ENCODE assay signal across 7 worm cellular contexts in the genomic region with DNA sequence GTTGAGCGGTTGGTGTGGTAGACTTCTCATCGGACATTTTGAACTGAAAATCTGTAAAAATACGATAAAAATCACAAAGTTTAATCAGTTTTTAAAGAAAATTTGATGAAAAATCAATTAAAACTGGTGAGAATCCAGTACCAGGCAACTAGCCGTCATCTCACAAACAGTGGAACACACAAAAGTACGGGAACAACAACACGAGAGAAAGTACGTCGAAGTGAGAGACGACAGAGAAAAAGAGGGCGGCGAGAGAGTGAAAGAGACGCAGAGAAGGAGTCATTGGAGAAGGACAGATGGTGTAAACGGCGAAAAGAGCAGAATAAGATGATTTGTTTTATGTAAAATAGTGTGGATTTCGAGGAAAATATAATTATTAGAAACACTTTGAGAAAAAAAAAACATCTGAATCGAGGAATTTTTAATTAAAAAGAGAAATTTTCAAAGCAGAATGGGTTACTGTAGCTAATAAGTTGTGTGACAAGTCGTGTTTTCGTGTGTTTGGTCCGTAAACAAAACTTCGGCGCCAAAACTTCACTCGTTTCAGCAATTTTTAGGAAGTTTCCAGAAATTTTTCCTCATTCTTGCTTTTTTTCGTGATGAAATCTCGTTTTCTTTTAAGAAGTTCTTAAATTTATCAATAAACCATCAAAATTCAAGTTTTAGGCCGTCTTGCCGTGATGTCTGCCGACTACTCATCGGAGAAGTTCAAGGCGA.
TF ChIP-seq lines count a peak whose summit lies in the region.

A gene (minus strand): TSS at position 51 of the 717 bp plus-strand sequence.
A gene (plus strand): TSS at position 667 of the 717 bp plus-strand sequence.

TF ChIP-seq in whole organism, L1 larva, 84 proteins besides CTCF, POLR2A, EP300 and RAD21 (continues in another document):
- TF ChIP-seq lin-14 (GFP tag; optimal IDR thresholded peaks at IDR 0.05; lab: Kevin White, UChicago) (peak; percentile 84), dpl-1 (GFP tag; optimal IDR thresholded peaks at IDR 0.05; lab: Kevin White, UChicago) (peak; percentile 1 to 52 (median 52)), isw-1 (GFP tag; IDR thresholded peaks at IDR 0.05; lab: Robert Waterston, UW) (no peak), mab-9 (GFP tag; IDR thresholded peaks at IDR 0.05; lab: Robert Waterston, UW) (no peak), F16B12.6 (tag; optimal IDR thresholded peaks at IDR 0.05; lab: Kevin White, UChicago) (no peak), dsc-1 (tag; optimal IDR thresholded peaks at IDR 0.05; lab: Kevin White, UChicago) (no peak), snpc-4 (tag; optimal IDR thresholded peaks at IDR 0.05; lab: Kevin White, UChicago) (no peak), C34B4.2 (tag; optimal IDR thresholded peaks at IDR 0.05; lab: Kevin White, UChicago) (no peak), skn-1 (tag; optimal IDR thresholded peaks at IDR 0.05; lab: Kevin White, UChicago) (no peak), unc-30 (tag; optimal IDR thresholded peaks at IDR 0.05; lab: Kevin White, UChicago) (no peak), unc-86 (tag; optimal IDR thresholded peaks at IDR 0.05; lab: Kevin White, UChicago) (no peak), ces-1 (GFP tag; optimal IDR thresholded peaks at IDR 0.05; lab: Kevin White, UChicago) (no peak)

TF ChIP-seq in whole organism, L2 larva, 48 proteins besides CTCF, POLR2A, EP300 and RAD21 (continues in another document):
- TF ChIP-seq alr-1 (tag; optimal IDR thresholded peaks at IDR 0.05; lab: Kevin White, UChicago) (no peak), lsy-2 (tag; optimal IDR thresholded peaks at IDR 0.05; lab: Kevin White, UChicago) (no peak), unc-39 (tag; optimal IDR thresholded peaks at IDR 0.05; lab: Kevin White, UChicago) (no peak), lin-11 (tag; optimal IDR thresholded peaks at IDR 0.05; lab: Kevin White, UChicago) (no peak), lin-39 (tag; optimal IDR thresholded peaks at IDR 0.05; lab: Kevin White, UChicago) (no peak), crh-2 (tag; optimal IDR thresholded peaks at IDR 0.05; lab: Kevin White, UChicago) (peak; percentile 24), egl-27 (tag; optimal IDR thresholded peaks at IDR 0.05; lab: Kevin White, UChicago) (no peak), R02D3.7 (tag; optimal IDR thresholded peaks at IDR 0.05; lab: Kevin White, UChicago) (no peak), mab-5 (tag; optimal IDR thresholded peaks at IDR 0.05; lab: Kevin White, UChicago) (no peak), nhr-23 (tag; optimal IDR thresholded peaks at IDR 0.05; lab: Kevin White, UChicago) (no peak), nhr-10 (tag; optimal IDR thresholded peaks at IDR 0.05; lab: Kevin White, UChicago) (no peak), nhr-12 (tag; optimal IDR thresholded peaks at IDR 0.05; lab: Kevin White, UChicago) (no peak), elt-3 (tag; optimal IDR thresholded peaks at IDR 0.05; lab: Kevin White, UChicago) (no peak)

TF ChIP-seq in whole organism, L3 larva, 47 proteins besides CTCF, POLR2A, EP300 and RAD21:
- TF ChIP-seq nhr-25 (tag; optimal IDR thresholded peaks at IDR 0.05; lab: Kevin White, UChicago): peak; percentile 31
- no peak for TF ChIP-seq fkh-2 (tag; optimal IDR thresholded peaks at IDR 0.05; lab: Kevin White, UChicago)
- TF ChIP-seq pqm-1 (tag; optimal IDR thresholded peaks at IDR 0.05; lab: Kevin White, UChicago): no peak
- no peak for TF ChIP-seq zag-1 (tag; optimal IDR thresholded peaks at IDR 0.05; lab: Kevin White, UChicago)
- no peak for TF ChIP-seq ama-1 (optimal IDR thresholded peaks at IDR 0.05; lab: Kevin White, UChicago)
- TF ChIP-seq egl-5 (tag; optimal IDR thresholded peaks at IDR 0.05; lab: Kevin White, UChicago): peak; percentile 8
- peak; percentile 12 for TF ChIP-seq elt-2 (tag; optimal IDR thresholded peaks at IDR 0.05; lab: Kevin White, UChicago)

TF ChIP-seq in whole organism, L4 larva, 104 proteins besides CTCF, POLR2A, EP300 and RAD21 (continues in another document):
- TF ChIP-seq unc-130 (GFP tag; optimal IDR thresholded peaks at IDR 0.05; lab: Kevin White, UChicago): peak; percentile 65
- TF ChIP-seq nhr-41 (GFP tag; IDR thresholded peaks at IDR 0.05; lab: Robert Waterston, UW): no peak
- TF ChIP-seq dpl-1 (GFP tag; optimal IDR thresholded peaks at IDR 0.05; lab: Kevin White, UChicago): peak; percentile 44
- no peak for TF ChIP-seq gei-8 (GFP tag; optimal IDR thresholded peaks at IDR 0.05; lab: Kevin White, UChicago)
- TF ChIP-seq hmg-1.1 (GFP tag; IDR thresholded peaks at IDR 0.05; lab: Robert Waterston, UW): peak; percentile 34; the same call in 1 of the 2 replicates
- TF ChIP-seq ztf-7 (tag; optimal IDR thresholded peaks at IDR 0.05; lab: Kevin White, UChicago): peak; percentile 21
- no peak for TF ChIP-seq madf-9 (GFP tag; conservative IDR thresholded peaks at IDR 0.05; lab: Robert Waterston, UW)
- TF ChIP-seq snpc-4 (tag; optimal IDR thresholded peaks at IDR 0.05; lab: Kevin White, UChicago): no peak
- TF ChIP-seq pha-4 (GFP tag; IDR thresholded peaks at IDR 0.05; lab: Robert Waterston, UW): no peak
- TF ChIP-seq pha-4 (tag; optimal IDR thresholded peaks at IDR 0.05; lab: Kevin White, UChicago): peak; percentile 19
- TF ChIP-seq daf-16 (GFP tag; optimal IDR thresholded peaks at IDR 0.05; lab: Kevin White, UChicago): no peak
- TF ChIP-seq daf-16 (tag; optimal IDR thresholded peaks at IDR 0.05; lab: Kevin White, UChicago): peak; percentile 87
- 0 out of 2 replicates have a peak, but pooled peaks have one; percentile 61 for TF ChIP-seq snpc-1.2 (GFP tag; IDR thresholded peaks at IDR 0.05; lab: Robert Waterston, UW)

TF ChIP-seq in whole organism, late embryonic, 69 proteins besides CTCF, POLR2A, EP300 and RAD21:
- TF ChIP-seq tbx-2 (tag; optimal IDR thresholded peaks at IDR 0.05; lab: Kevin White, UChicago) (peak; percentile 1), ceh-30 (tag; optimal IDR thresholded peaks at IDR 0.05; lab: Kevin White, UChicago) (no peak), pax-1 (tag; optimal IDR thresholded peaks at IDR 0.05; lab: Kevin White, UChicago) (no peak), madf-2 (tag; optimal IDR thresholded peaks at IDR 0.05; lab: Kevin White, UChicago) (no peak), nfya-1 (tag; optimal IDR thresholded peaks at IDR 0.05; lab: Kevin White, UChicago) (peak; percentile 47), ceh-48 (tag; optimal IDR thresholded peaks at IDR 0.05; lab: Kevin White, UChicago) (peak; percentile 3), unc-42 (tag; optimal IDR thresholded peaks at IDR 0.05; lab: Kevin White, UChicago) (peak; percentile 35), unc-55 (GFP tag; optimal IDR thresholded peaks at IDR 0.05; lab: Kevin White, UChicago) (peak; percentile 36), ceh-31 (tag; optimal IDR thresholded peaks at IDR 0.05; lab: Kevin White, UChicago) (peak; percentile 34), ahr-1 (tag; optimal IDR thresholded peaks at IDR 0.05; lab: Kevin White, UChicago) (no peak), hlh-8 (tag; optimal IDR thresholded peaks at IDR 0.05; lab: Kevin White, UChicago) (peak; percentile 5)

TF ChIP-seq in whole organism, mixed stage, embryonic, 35 proteins besides CTCF, POLR2A, EP300 and RAD21 (continues in another document):
- TF ChIP-seq pha-4 (tag; optimal IDR thresholded peaks at IDR 0.05; lab: Kevin White, UChicago): peak; percentile 8
- no peak for TF ChIP-seq unc-62 (GFP tag; optimal IDR thresholded peaks at IDR 0.05; lab: Kevin White, UChicago)
- TF ChIP-seq ces-1 (GFP tag; optimal IDR thresholded peaks at IDR 0.05; lab: Kevin White, UChicago): no peak
- TF ChIP-seq lin-32 (GFP tag; optimal IDR thresholded peaks at IDR 0.05; lab: Kevin White, UChicago): peak; percentile 69
- TF ChIP-seq unc-39 (tag; optimal IDR thresholded peaks at IDR 0.05; lab: Kevin White, UChicago): no peak
- no peak for TF ChIP-seq tbx-8 (GFP tag; optimal IDR thresholded peaks at IDR 0.05; lab: Kevin White, UChicago)
- TF ChIP-seq lsy-2 (tag; optimal IDR thresholded peaks at IDR 0.05; lab: Kevin White, UChicago): no peak
- no peak for TF ChIP-seq unc-120 (tag; optimal IDR thresholded peaks at IDR 0.05; lab: Kevin White, UChicago; ENCODE audit: poor library complexity, severe bottlenecking)
- TF ChIP-seq ceh-39 (tag; optimal IDR thresholded peaks at IDR 0.05; lab: Kevin White, UChicago): no peak
- no peak for TF ChIP-seq nhr-28 (tag; optimal IDR thresholded peaks at IDR 0.05; lab: Kevin White, UChicago)
- peak; percentile 68 for TF ChIP-seq cnd-1 (tag; optimal IDR thresholded peaks at IDR 0.05; lab: Kevin White, UChicago)
- TF ChIP-seq nhr-237 (tag; optimal IDR thresholded peaks at IDR 0.05; lab: Kevin White, UChicago): no peak
- TF ChIP-seq ceh-83 (GFP tag; optimal IDR thresholded peaks at IDR 0.05; lab: Kevin White, UChicago): no peak
- TF ChIP-seq lin-13 (tag; optimal IDR thresholded peaks at IDR 0.05; lab: Kevin White, UChicago): no peak
- peak; percentile 27 for TF ChIP-seq sptf-1 (tag; optimal IDR thresholded peaks at IDR 0.05; lab: Kevin White, UChicago)
- TF ChIP-seq blmp-1 (tag; optimal IDR thresholded peaks at IDR 0.05; lab: Kevin White, UChicago): no peak
- no peak for TF ChIP-seq snpc-4 (tag; optimal IDR thresholded peaks at IDR 0.05; lab: Kevin White, UChicago)

TF ChIP-seq in whole organism, young adult, 124 proteins besides CTCF, POLR2A, EP300 and RAD21 (continues in another document):
- TF ChIP-seq somi-1 (GFP tag; optimal IDR thresholded peaks at IDR 0.05; lab: Kevin White, UChicago): no peak
- no peak for TF ChIP-seq cebp-1 (GFP tag; IDR thresholded peaks at IDR 0.05; lab: Robert Waterston, UW)
- peak; percentile 23 for TF ChIP-seq cebp-1 (tag; optimal IDR thresholded peaks at IDR 0.05; lab: Kevin White, UChicago)
- TF ChIP-seq madf-8 (GFP tag; conservative IDR thresholded peaks at IDR 0.05; lab: Robert Waterston, UW): peak; percentile 58
- TF ChIP-seq lin-35 (GFP tag; optimal IDR thresholded peaks at IDR 0.05; lab: Kevin White, UChicago): peak in 1 of 3 experiments; percentile 27
- no peak for TF ChIP-seq let-526 (GFP tag; IDR thresholded peaks at IDR 0.05; lab: Robert Waterston, UW)
- no peak for TF ChIP-seq ztf-6 (GFP tag; IDR thresholded peaks at IDR 0.05; lab: Robert Waterston, UW)
- TF ChIP-seq F10E7.11 (tag; optimal IDR thresholded peaks at IDR 0.05; lab: Kevin White, UChicago): no peak
- peak; percentile 22 for TF ChIP-seq tlf-1 (GFP tag; optimal IDR thresholded peaks at IDR 0.05; lab: Kevin White, UChicago)
- TF ChIP-seq mcd-1 (GFP tag; IDR thresholded peaks at IDR 0.05; lab: Robert Waterston, UW): peak; percentile 56
- TF ChIP-seq attf-6 (GFP tag; IDR thresholded peaks at IDR 0.05; lab: Robert Waterston, UW): peak; percentile 59; the same call in 1 of the 2 replicates
- peak; percentile 29 for TF ChIP-seq snpc-3.4 (tag; optimal IDR thresholded peaks at IDR 0.05; lab: Kevin White, UChicago)
- peak; percentile 34 for TF ChIP-seq tbp1 (GFP tag; optimal IDR thresholded peaks at IDR 0.05; lab: Kevin White, UChicago)
- TF ChIP-seq F23B12.7 (tag; optimal IDR thresholded peaks at IDR 0.05; lab: Kevin White, UChicago; ENCODE audit: insufficient read depth): no peak
- TF ChIP-seq F49E8.2 (tag; optimal IDR thresholded peaks at IDR 0.05; lab: Kevin White, UChicago; ENCODE audit: insufficient read depth): peak; percentile 52
- no peak for TF ChIP-seq hlh-12 (tag; optimal IDR thresholded peaks at IDR 0.05; lab: Kevin White, UChicago)
- TF ChIP-seq madf-6 (GFP tag; IDR thresholded peaks at IDR 0.05; lab: Robert Waterston, UW): peak; percentile 91
- peak; percentile 52 for TF ChIP-seq snpc-4 (GFP tag; optimal IDR thresholded peaks at IDR 0.05; lab: Kevin White, UChicago)
- peak in 3 of 4 experiments; percentile 48 to 64 (median 61) for TF ChIP-seq snpc-4 (tag; optimal IDR thresholded peaks at IDR 0.05; lab: Kevin White, UChicago)
